Worm (Caenorhabditis elegans): ENCODE data around the gene F25B4.7.

Gene F25B4.7

DNA sequence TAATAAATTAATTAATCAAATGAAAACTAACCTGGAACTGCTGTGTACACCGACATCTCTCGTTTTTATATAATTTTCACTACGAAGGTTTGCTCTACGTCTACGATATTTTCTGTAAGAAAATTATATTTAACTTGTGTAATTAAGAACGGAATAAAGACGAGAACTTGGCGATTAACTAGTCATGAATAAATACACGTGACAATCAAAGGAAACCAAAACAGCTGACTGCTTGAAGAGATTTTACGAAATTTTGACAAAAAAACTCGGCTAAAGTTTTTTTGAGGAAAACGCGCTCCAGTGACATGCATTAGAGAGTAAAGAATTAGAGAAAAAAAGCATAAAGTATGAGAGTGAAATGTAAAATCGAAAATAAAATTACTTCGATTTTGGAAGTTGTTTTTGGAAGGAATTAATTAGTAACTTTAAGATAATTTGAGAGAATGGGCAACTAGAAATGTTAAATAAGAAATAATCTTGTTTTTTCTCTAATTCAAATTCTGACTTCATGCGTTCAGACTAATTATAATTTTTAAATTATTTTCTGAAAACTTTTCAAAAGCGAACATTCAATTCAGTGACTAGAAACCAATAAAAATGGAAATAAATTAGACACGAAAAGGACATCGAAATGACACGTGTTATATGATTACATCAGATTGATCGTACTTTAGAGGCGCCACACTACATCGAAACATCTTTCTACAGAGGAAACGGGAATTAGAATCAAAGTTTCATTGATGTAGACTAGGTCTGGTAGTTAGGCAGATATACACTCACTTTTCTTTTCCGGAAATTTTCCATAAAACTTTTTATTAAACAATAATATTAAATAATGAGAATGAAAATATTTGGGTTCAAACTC, at the start of gene F25B4.7 (continued):
- TF ChIP-seq pax-3 (tag; optimal IDR thresholded peaks at IDR 0.05) = no peak
- TF ChIP-seq aha-1 (tag; optimal IDR thresholded peaks at IDR 0.05) = no peak
- TF ChIP-seq ztf-11 (tag; optimal IDR thresholded peaks at IDR 0.05) = no peak
- TF ChIP-seq nhr-76 (tag; optimal IDR thresholded peaks at IDR 0.05) = no peak
- TF ChIP-seq nhr-47 (tag; optimal IDR thresholded peaks at IDR 0.05) = no peak
- TF ChIP-seq C04F5.9 (tag; optimal IDR thresholded peaks at IDR 0.05) = no peak
- TF ChIP-seq pqm-1 (tag; optimal IDR thresholded peaks at IDR 0.05) = no peak
- TF ChIP-seq swsn-7 (tag; optimal IDR thresholded peaks at IDR 0.05) = no peak
- peak; percentile 24 to 37 (median 31) for TF ChIP-seq dpl-1 (GFP tag; optimal IDR thresholded peaks at IDR 0.05)
- TF ChIP-seq F16B12.6 (tag; optimal IDR thresholded peaks at IDR 0.05) = no peak
- no peak for TF ChIP-seq nhr-12 (tag; optimal IDR thresholded peaks at IDR 0.05)
- no peak for TF ChIP-seq ama-1 (optimal IDR thresholded peaks at IDR 0.05)
- TF ChIP-seq ceh-63 (GFP tag; optimal IDR thresholded peaks at IDR 0.05) = no peak
- no peak for TF ChIP-seq isw-1 (GFP tag; IDR thresholded peaks at IDR 0.05)
- TF ChIP-seq rnt-1 (tag; optimal IDR thresholded peaks at IDR 0.05) = peak; percentile 5
- TF ChIP-seq lin-13 (GFP tag; optimal IDR thresholded peaks at IDR 0.05) = no peak
- no peak for TF ChIP-seq hlh-4 (tag; optimal IDR thresholded peaks at IDR 0.05)
- peak; percentile 53 for TF ChIP-seq mep-1 (tag; optimal IDR thresholded peaks at IDR 0.05)
- no peak for TF ChIP-seq egl-13 (tag; optimal IDR thresholded peaks at IDR 0.05)
- no peak for TF ChIP-seq lir-3 (tag; optimal IDR thresholded peaks at IDR 0.05; ENCODE audit: poor library complexity)
- TF ChIP-seq unc-86 (tag; optimal IDR thresholded peaks at IDR 0.05) = no peak
- no peak for TF ChIP-seq ztf-4 (tag; optimal IDR thresholded peaks at IDR 0.05)
- no peak for TF ChIP-seq unc-62 (GFP tag; optimal IDR thresholded peaks at IDR 0.05)
- no peak for TF ChIP-seq Y116A8C.19 (tag; optimal IDR thresholded peaks at IDR 0.05; ENCODE audit: borderline replicate concordance)
- TF ChIP-seq fos-1 (tag; optimal IDR thresholded peaks at IDR 0.05) = no peak
- TF ChIP-seq hpl-2 (GFP tag; optimal IDR thresholded peaks at IDR 0.05) = no peak
- peak; percentile 3 for TF ChIP-seq snu-23 (GFP tag; optimal IDR thresholded peaks at IDR 0.05)
- TF ChIP-seq mef-2 (tag; optimal IDR thresholded peaks at IDR 0.05) = no peak
- peak; percentile 57 for TF ChIP-seq nhr-20 (tag; optimal IDR thresholded peaks at IDR 0.05)
- no peak for TF ChIP-seq nhr-90 (tag; optimal IDR thresholded peaks at IDR 0.05; ENCODE audit: poor library complexity)
- no peak for TF ChIP-seq alr-1 (tag; optimal IDR thresholded peaks at IDR 0.05; ENCODE audit: borderline replicate concordance)
- peak; percentile 10 for TF ChIP-seq C16A3.4 (tag; optimal IDR thresholded peaks at IDR 0.05)
- TF ChIP-seq nhr-85 (tag) = peak; percentile 80
- TF ChIP-seq fkh-10 (GFP tag; optimal IDR thresholded peaks at IDR 0.05) = no peak

- TF ChIP-seq nhr-20 (tag; optimal IDR thresholded peaks at IDR 0.05) = no peak
- no peak for TF ChIP-seq unc-62 (GFP tag; optimal IDR thresholded peaks at IDR 0.05)
- no peak for TF ChIP-seq zip-4 (GFP tag; optimal IDR thresholded peaks at IDR 0.05)
- TF ChIP-seq aha-1 (tag; optimal IDR thresholded peaks at IDR 0.05) = no peak
- no peak for TF ChIP-seq rnt-1 (tag; optimal IDR thresholded peaks at IDR 0.05)
- no peak for TF ChIP-seq fkh-4 (tag; optimal IDR thresholded peaks at IDR 0.05; ENCODE audit: borderline replicate concordance)
- TF ChIP-seq nhr-19 (GFP tag; conservative IDR thresholded peaks at IDR 0.05) = no peak
- no peak for TF ChIP-seq fkh-10 (GFP tag; optimal IDR thresholded peaks at IDR 0.05)
- no peak for TF ChIP-seq ceh-90 (tag; optimal IDR thresholded peaks at IDR 0.05)
- no peak for TF ChIP-seq skn-1 (tag; optimal IDR thresholded peaks at IDR 0.05)
- no peak for TF ChIP-seq ceh-63 (GFP tag; optimal IDR thresholded peaks at IDR 0.05)
Observed at ce11 chrV:5736068-5736467, 49.0 kb upstream of the F25B4.7 start, which contains the start of gene K09H11.6. TSS of gene K09H11.6 (minus strand) at chrV:5736168.

DNA sequence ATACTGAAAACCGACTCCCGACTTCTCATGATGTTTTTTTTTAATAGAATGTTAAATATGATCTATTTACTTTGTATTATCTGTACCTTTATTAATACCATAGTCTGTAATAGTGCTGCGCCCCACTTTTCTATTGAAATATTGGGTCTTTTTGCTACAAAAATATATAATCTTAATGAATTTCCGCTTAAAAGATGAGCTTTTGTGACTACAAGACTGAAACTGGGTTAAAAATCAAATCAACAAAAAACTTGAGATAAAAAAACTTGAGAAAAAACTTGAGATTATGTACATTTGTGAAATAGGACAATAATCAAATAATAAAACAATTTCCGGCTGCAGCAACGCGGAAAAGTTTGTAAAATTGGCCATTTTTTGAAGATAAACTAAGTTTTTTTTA, 43.8 kb upstream of the F25B4.7 start, which contains the start of gene K09H11.15:
TSS of gene K09H11.15 (minus strand) at position 101 of the 400 bp plus-strand sequence.
- TF ChIP-seq unc-86 (tag; optimal IDR thresholded peaks at IDR 0.05) = no peak
- TF ChIP-seq elt-3 (tag; optimal IDR thresholded peaks at IDR 0.05) = no peak
- TF ChIP-seq ztf-4 (tag; optimal IDR thresholded peaks at IDR 0.05) = no peak
- no peak for TF ChIP-seq fos-1 (tag; optimal IDR thresholded peaks at IDR 0.05)
- no peak for TF ChIP-seq tbx-2 (tag; optimal IDR thresholded peaks at IDR 0.05)
